Fruit fly (Drosophila melanogaster) whole organism, adult: ENCODE results near the gene hng3.

Experiments used
- CG1620 ChIP-seq: fragments of 200-800 bp; sonication (Bioruptor generic); optimal IDR thresholded peaks from 2 replicates; lab custom pipeline; 2016; ENCODE audit warnings: missing biosample characterization, missing genetic modification characterization
- cic ChIP-seq: fragments of 200-800 bp; sonication (Bioruptor generic); optimal IDR thresholded peaks from 2 replicates; lab custom pipeline; 2017; ENCODE audit warnings: missing biosample characterization, mild to moderate bottlenecking, missing genetic modification characterization, moderate library complexity
- kay ChIP-seq: fragments of 200-800 bp; sonication (Bioruptor generic); peaks from one replicate; lab custom pipeline; 2016; ENCODE audit warnings: missing biosample characterization, missing genetic modification characterization, borderline replicate concordance
- pad ChIP-seq: fragments of 200-800 bp; sonication (Bioruptor generic); optimal IDR thresholded peaks from 3 replicates; lab custom pipeline; 2017; ENCODE audit warnings: missing biosample characterization, missing genetic modification characterization, mild to moderate bottlenecking, moderate library complexity, missing genetic modification reagents

DNA sequence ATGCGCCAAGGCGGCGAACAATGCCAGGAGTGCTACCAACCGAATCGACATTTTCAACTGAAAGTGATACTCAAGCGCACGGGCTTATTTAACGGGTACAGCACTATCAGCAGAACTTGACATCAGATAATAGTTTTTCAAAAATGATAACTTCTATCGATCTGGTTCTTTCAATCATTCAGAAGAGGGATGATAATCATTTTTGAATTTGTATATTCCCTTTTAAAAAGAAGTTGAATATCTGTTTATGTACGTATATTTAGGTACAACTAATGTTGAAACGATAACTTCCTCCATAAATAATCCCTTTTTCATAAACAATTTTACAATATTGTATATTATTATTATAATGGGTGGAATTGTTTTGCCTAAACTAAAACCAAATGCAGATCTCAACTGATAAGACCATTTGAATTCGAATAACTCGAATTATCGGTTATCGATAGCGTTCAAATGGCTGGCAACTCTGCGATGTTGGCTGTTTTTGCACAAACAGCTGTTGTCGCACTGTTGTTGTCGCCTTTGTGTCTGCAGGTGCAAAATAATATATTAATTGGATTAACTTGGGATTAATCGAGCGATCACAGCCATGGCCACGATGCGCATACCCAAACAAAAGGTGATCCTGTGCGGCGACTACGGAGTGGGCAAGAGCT lies 65.1 kb downstream of the hng3 start, which contains the start of the genes CG32483 and RabX6:
- no peak for TF ChIP-seq pad
- no peak for TF ChIP-seq kay (GFP tag; lab: Kevin White, UChicago)
- TF ChIP-seq CG1620 (GFP tag; lab: Kevin White, UChicago), result no peak
- no peak for TF ChIP-seq cic (GFP tag; lab: Kevin White, UChicago)
